Worm (Caenorhabditis elegans) whole organism, late embryonic: ENCODE results near the gene fbxa-218.

ENCODE experiments used
- C08G9.2 ChIP-seq: sonication (generic microtip); optimal IDR thresholded peaks from 2 replicates; lab custom pipeline; 2016; ENCODE audit warnings: mild to moderate bottlenecking, missing genetic modification characterization, moderate library complexity, missing compliant biosample characterization
- C38D4.7 ChIP-seq: fragments of 200-800 bp; sonication (Bioruptor generic); optimal IDR thresholded peaks from 2 replicates; lab custom pipeline; 2018; ENCODE audit warnings: mild to moderate bottlenecking, missing genetic modification characterization, moderate library complexity, missing compliant biosample characterization
- F13H6.1 ChIP-seq: sonication (generic microtip); optimal IDR thresholded peaks from 2 replicates; lab custom pipeline; 2016; ENCODE audit warnings: missing genetic modification characterization, missing compliant biosample characterization
- K02D7.2 ChIP-seq: sonication (generic microtip); optimal IDR thresholded peaks from 2 replicates; lab custom pipeline; 2017; ENCODE audit warnings: mild to moderate bottlenecking, missing genetic modification characterization, missing compliant biosample characterization
- Y22D7AL.16 ChIP-seq: sonication (generic microtip); optimal IDR thresholded peaks from 2 replicates; lab custom pipeline; 2016; ENCODE audit warnings: missing genetic modification characterization, missing compliant biosample characterization
- ahr-1 ChIP-seq: sonication (generic microtip); optimal IDR thresholded peaks from 2 replicates; lab custom pipeline; 2016; ENCODE audit warnings: missing genetic modification characterization, missing compliant biosample characterization
- ama-1 ChIP-seq: fragments of 150-350 bp; optimal IDR thresholded peaks from 2 replicates; lab custom pipeline; 2014
- ceh-14 ChIP-seq: sonication (generic microtip); optimal IDR thresholded peaks from 2 replicates; lab custom pipeline; 2016; ENCODE audit warnings: missing genotype, missing genetic modification characterization, missing compliant biosample characterization
- ceh-19 ChIP-seq: fragments of 200-800 bp; sonication (Bioruptor generic); optimal IDR thresholded peaks from 2 replicates; lab custom pipeline; 2018; ENCODE audit warnings: mild to moderate bottlenecking, missing genetic modification characterization, missing compliant biosample characterization
- ceh-2 ChIP-seq: sonication (generic microtip); optimal IDR thresholded peaks from 2 replicates; lab custom pipeline; 2016; ENCODE audit warnings: missing genotype, missing genetic modification characterization, missing compliant biosample characterization
- ceh-22 ChIP-seq: sonication (generic microtip); optimal IDR thresholded peaks from 2 replicates; lab custom pipeline; 2017; ENCODE audit warnings: missing biosample characterization, missing genetic modification characterization
- ceh-24 ChIP-seq: sonication (generic microtip); optimal IDR thresholded peaks from 2 replicates; lab custom pipeline; 2016; ENCODE audit warnings: mild to moderate bottlenecking, missing genetic modification characterization, missing compliant biosample characterization
- ceh-30 ChIP-seq: fragments of 150-350 bp; optimal IDR thresholded peaks from 2 replicates; lab custom pipeline; 2014; ENCODE audit warnings: missing biosample characterization, missing genetic modification characterization
- ceh-31 ChIP-seq: sonication (generic microtip); optimal IDR thresholded peaks from 2 replicates; lab custom pipeline; 2016; ENCODE audit warnings: missing genetic modification characterization, missing compliant biosample characterization
- ceh-34 ChIP-seq: sonication (generic microtip); optimal IDR thresholded peaks from 2 replicates; lab custom pipeline; 2016; ENCODE audit warnings: mild to moderate bottlenecking, missing genetic modification characterization, missing compliant biosample characterization
- ceh-45 ChIP-seq: fragments of 200-800 bp; sonication (Bioruptor generic); IDR thresholded peaks from 2 replicates; pipeline ENCODE4 v1.3.6; 2022; ENCODE audit warnings: missing genetic modification reagents, missing genetic modification characterization, missing compliant biosample characterization
- ceh-48 ChIP-seq: sonication (generic microtip); optimal IDR thresholded peaks from 2 replicates; lab custom pipeline; 2016; ENCODE audit warnings: missing genetic modification characterization, inconsistent platforms, missing compliant biosample characterization
- ceh-6 ChIP-seq: fragments of 200-800 bp; sonication (Bioruptor generic); optimal IDR thresholded peaks from 2 replicates; lab custom pipeline; 2018; ENCODE audit warnings: mild to moderate bottlenecking, missing genetic modification characterization, missing compliant biosample characterization
- ceh-9 ChIP-seq: sonication (generic microtip); optimal IDR thresholded peaks from 2 replicates; lab custom pipeline; 2016; ENCODE audit warnings: mild to moderate bottlenecking, missing genetic modification characterization, inconsistent platforms, missing compliant biosample characterization
- che-1 ChIP-seq: sonication (generic microtip); optimal IDR thresholded peaks from 2 replicates; lab custom pipeline; 2016; ENCODE audit warnings: mild to moderate bottlenecking, missing genetic modification characterization, missing compliant biosample characterization
- dmd-4 ChIP-seq: sonication (generic microtip); optimal IDR thresholded peaks from 2 replicates; lab custom pipeline; 2016; ENCODE audit warnings: borderline replicate concordance, missing genetic modification characterization, missing compliant biosample characterization
- dve-1 ChIP-seq: sonication (generic microtip); optimal IDR thresholded peaks from 2 replicates; lab custom pipeline; 2017; ENCODE audit warnings: antibody characterized with exemption, mild to moderate bottlenecking, missing genetic modification characterization, missing compliant biosample characterization
- elt-4 ChIP-seq: sonication (generic microtip); optimal IDR thresholded peaks from 2 replicates; lab custom pipeline; 2016; ENCODE audit warnings: missing genetic modification characterization, missing compliant biosample characterization
- ets-4 ChIP-seq: sonication (generic microtip); optimal IDR thresholded peaks from 2 replicates; lab custom pipeline; 2016; ENCODE audit warnings: missing genetic modification characterization, missing compliant biosample characterization
- eyg-1 ChIP-seq: sonication (generic microtip); optimal IDR thresholded peaks from 2 replicates; lab custom pipeline; 2016; ENCODE audit warnings: missing genotype, missing genetic modification characterization, missing compliant biosample characterization
- fax-1 ChIP-seq: sonication (generic microtip); optimal IDR thresholded peaks from 2 replicates; lab custom pipeline; 2016; ENCODE audit warnings: missing genotype, missing genetic modification characterization, missing compliant biosample characterization
- fkh-10 ChIP-seq: fragments of 150-350 bp; optimal IDR thresholded peaks from 2 replicates; lab custom pipeline; 2014; ENCODE audit warnings: missing biosample characterization, missing genetic modification reagents, missing genetic modification characterization
- fkh-6 ChIP-seq: sonication (generic microtip); optimal IDR thresholded peaks from 2 replicates; lab custom pipeline; 2016; ENCODE audit warnings: missing genetic modification characterization, missing compliant biosample characterization
- gmeb-2 ChIP-seq: sonication (generic microtip); optimal IDR thresholded peaks from 2 replicates; lab custom pipeline; 2016; ENCODE audit warnings: missing genetic modification characterization, inconsistent platforms, missing compliant biosample characterization
- hlh-13 ChIP-seq: fragments of 200-800 bp; sonication (Bioruptor generic); optimal IDR thresholded peaks from 2 replicates; lab custom pipeline; 2018; ENCODE audit warnings: mild to moderate bottlenecking, missing genetic modification characterization, missing compliant biosample characterization
- hlh-30 ChIP-seq: sonication (generic microtip); optimal IDR thresholded peaks from 2 replicates; lab custom pipeline; 2017; ENCODE audit warnings: antibody characterized with exemption, missing genetic modification characterization, missing compliant biosample characterization; ENCODE audit not compliant: insufficient read depth
- lim-6 ChIP-seq: sonication (generic microtip); optimal IDR thresholded peaks from 2 replicates; lab custom pipeline; 2016; ENCODE audit warnings: missing genetic modification characterization, missing compliant biosample characterization
- lin-11 ChIP-seq: fragments of 200-800 bp; sonication (Bioruptor generic); optimal IDR thresholded peaks from 2 replicates; lab custom pipeline; 2018; ENCODE audit warnings: mild to moderate bottlenecking, missing genetic modification characterization, missing compliant biosample characterization
- mec-3 ChIP-seq: sonication (generic microtip); optimal IDR thresholded peaks from 2 replicates; lab custom pipeline; 2016; ENCODE audit warnings: borderline replicate concordance, missing genetic modification characterization, missing compliant biosample characterization
- odd-2 ChIP-seq: sonication (generic microtip); optimal IDR thresholded peaks from 2 replicates; lab custom pipeline; 2017; ENCODE audit warnings: antibody characterized with exemption, mild to moderate bottlenecking, missing genetic modification characterization, missing compliant biosample characterization
- pag-3 ChIP-seq: sonication (generic microtip); optimal IDR thresholded peaks from 2 replicates; lab custom pipeline; 2016; ENCODE audit warnings: missing compliant biosample characterization, missing genetic modification characterization, borderline replicate concordance
- pat-9 ChIP-seq: fragments of 200-800 bp; sonication (Bioruptor generic); optimal IDR thresholded peaks from 2 replicates; lab custom pipeline; 2018; ENCODE audit warnings: mild to moderate bottlenecking, missing genetic modification characterization, moderate library complexity, missing compliant biosample characterization
- pax-1 ChIP-seq: fragments of 150-350 bp; optimal IDR thresholded peaks from 2 replicates; lab custom pipeline; 2014; ENCODE audit warnings: missing biosample characterization, missing genetic modification characterization
- pha-2 ChIP-seq: sonication (generic microtip); optimal IDR thresholded peaks from 2 replicates; lab custom pipeline; 2017; ENCODE audit warnings: mild to moderate bottlenecking, missing genetic modification characterization, missing compliant biosample characterization
- pqm-1 ChIP-seq: sonication (generic microtip); optimal IDR thresholded peaks from 2 replicates; lab custom pipeline; 2016; ENCODE audit warnings: missing genetic modification characterization, missing compliant biosample characterization
- pros-1 ChIP-seq: fragments of 150-350 bp; optimal IDR thresholded peaks from 2 replicates; lab custom pipeline; 2014; ENCODE audit warnings: missing biosample characterization, missing genetic modification reagents, missing genetic modification characterization
- ref-2 ChIP-seq: sonication (generic microtip); optimal IDR thresholded peaks from 2 replicates; lab custom pipeline; 2016; ENCODE audit warnings: missing genetic modification characterization, missing compliant biosample characterization
- rnt-1 ChIP-seq: sonication (generic microtip); optimal IDR thresholded peaks from 2 replicates; lab custom pipeline; 2016; ENCODE audit warnings: missing genetic modification characterization, missing compliant biosample characterization
- sdc-2 ChIP-seq: sonication (generic microtip); optimal IDR thresholded peaks from 2 replicates; lab custom pipeline; 2016; ENCODE audit warnings: missing genotype, missing genetic modification characterization, missing compliant biosample characterization
- sox-4 ChIP-seq: sonication (generic microtip); optimal IDR thresholded peaks from 2 replicates; lab custom pipeline; 2017; ENCODE audit warnings: mild to moderate bottlenecking, missing genetic modification characterization, inconsistent platforms, missing compliant biosample characterization
- syd-9 ChIP-seq: sonication (generic microtip); optimal IDR thresholded peaks from 2 replicates; lab custom pipeline; 2016; ENCODE audit warnings: mild to moderate bottlenecking, missing genetic modification characterization, moderate library complexity, missing compliant biosample characterization
- tbx-7 ChIP-seq: sonication (generic microtip); optimal IDR thresholded peaks from 2 replicates; lab custom pipeline; 2016; ENCODE audit warnings: missing genotype, missing genetic modification characterization, missing compliant biosample characterization
- ttx-3 ChIP-seq: sonication (generic microtip); optimal IDR thresholded peaks from 2 replicates; lab custom pipeline; 2016; ENCODE audit warnings: missing genetic modification reagents, missing genetic modification characterization, missing compliant biosample characterization
- unc-3 ChIP-seq, 2 experiments: fragments of 200-800 bp in 1 of 2; sonication (Bioruptor generic) in 1 of 2; sonication (generic microtip) in 1 of 2; conservative IDR thresholded peaks in 1 of 2; optimal IDR thresholded peaks in 1 of 2; 2 replicates each; pipeline versions ENCODE4 v1.3.6 to Lab custom; 2016 to 2022; ENCODE audit warnings: missing compliant biosample characterization in 2 of 2, missing genetic modification characterization in 2 of 2, missing genetic modification reagents in 1 of 2
- unc-55 ChIP-seq: sonication (generic microtip); optimal IDR thresholded peaks from 2 replicates; lab custom pipeline; 2017; ENCODE audit warnings: missing biosample characterization, missing genetic modification reagents, missing genetic modification characterization
- unc-86 ChIP-seq: sonication (generic microtip); optimal IDR thresholded peaks from 2 replicates; lab custom pipeline; 2016; ENCODE audit warnings: missing genetic modification characterization, missing compliant biosample characterization
- zip-5 ChIP-seq: sonication (generic microtip); optimal IDR thresholded peaks from 2 replicates; lab custom pipeline; 2016; ENCODE audit warnings: missing genetic modification characterization, missing compliant biosample characterization
- ztf-16 ChIP-seq: sonication (generic microtip); optimal IDR thresholded peaks from 2 replicates; lab custom pipeline; 2017; ENCODE audit warnings: missing genetic modification characterization, missing compliant biosample characterization

The fbxa-218 gene

DNA sequence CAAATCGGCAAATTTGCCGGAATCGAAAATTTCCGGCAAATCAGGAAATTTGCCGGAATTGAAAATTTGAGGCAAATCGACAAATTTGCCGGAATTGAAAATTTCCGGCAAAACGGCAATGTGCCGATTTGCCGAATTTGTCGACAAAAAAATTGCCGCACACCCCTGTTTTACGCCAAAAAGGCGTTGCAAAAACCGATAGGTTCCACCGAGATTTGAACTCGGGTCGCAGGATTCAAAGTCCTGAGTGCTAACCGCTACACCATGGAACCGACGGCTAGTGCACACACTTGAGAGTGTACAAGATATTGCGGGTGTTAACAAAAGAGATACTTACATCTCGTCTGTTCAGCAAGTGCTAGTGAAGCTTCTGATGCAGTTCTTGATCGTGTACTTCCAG is 36.6 kb upstream of the fbxa-218 start:
- no peak for TF ChIP-seq lim-6 (tag; lab: Kevin White, UChicago)
- no peak for TF ChIP-seq odd-2 (tag; lab: Kevin White, UChicago)
- TF ChIP-seq mec-3 (tag; lab: Kevin White, UChicago), result no peak
- TF ChIP-seq ceh-9, result no peak
- TF ChIP-seq ztf-16 (tag; lab: Kevin White, UChicago), result peak; percentile 47
- TF ChIP-seq C38D4.7, result peak; percentile 67
- TF ChIP-seq pha-2, result no peak
- peak; percentile 61 for TF ChIP-seq pat-9
- TF ChIP-seq K02D7.2 (tag; lab: Kevin White, UChicago), result no peak
- TF ChIP-seq fkh-10, result no peak
- TF ChIP-seq ceh-34, result peak; percentile 12
- no peak for TF ChIP-seq elt-4 (tag; lab: Kevin White, UChicago)
- TF ChIP-seq ref-2, result peak; percentile 63
- no peak for TF ChIP-seq ceh-30 (tag; lab: Kevin White, UChicago)
- TF ChIP-seq sdc-2 (tag; lab: Kevin White, UChicago), result no peak
- no peak for TF ChIP-seq dmd-4 (tag; lab: Kevin White, UChicago)
- TF ChIP-seq ceh-2 (tag; lab: Kevin White, UChicago), result no peak
- TF ChIP-seq hlh-30 (tag; lab: Kevin White, UChicago), result no peak
- TF ChIP-seq ceh-45 (GFP tag; lab: Robert Waterston, UW), result 0 out of 2 replicates have a peak, but pooled peaks have one; percentile 42
- no peak for TF ChIP-seq ceh-14
- TF ChIP-seq eyg-1 (tag; lab: Kevin White, UChicago), result no peak
- TF ChIP-seq F13H6.1 (tag; lab: Kevin White, UChicago), result no peak
- no peak for TF ChIP-seq pax-1 (tag; lab: Kevin White, UChicago)
- TF ChIP-seq ets-4, result no peak
- no peak for TF ChIP-seq ceh-22 (tag; lab: Kevin White, UChicago)
- TF ChIP-seq unc-86, result peak; percentile 32
- peak; percentile 32 for TF ChIP-seq syd-9 (tag; lab: Kevin White, UChicago)
- TF ChIP-seq unc-3 (GFP tag; conservative IDR thresholded peaks at IDR 0.05; lab: Robert Waterston, UW), result peak; percentile 48; the same call in 1 of the 2 replicates
- TF ChIP-seq unc-3 (tag; optimal IDR thresholded peaks at IDR 0.05; lab: Kevin White, UChicago), result peak; percentile 20
- TF ChIP-seq ahr-1 (tag; lab: Kevin White, UChicago), result no peak
- TF ChIP-seq rnt-1 (tag; lab: Kevin White, UChicago), result peak; percentile 10
- peak; percentile 33 for TF ChIP-seq Y22D7AL.16 (tag; lab: Kevin White, UChicago)
- no peak for TF ChIP-seq pag-3 (tag; lab: Kevin White, UChicago)
- TF ChIP-seq sox-4 (tag; lab: Kevin White, UChicago), result peak; percentile 36
- peak; percentile 13 for TF ChIP-seq ceh-48 (tag; lab: Kevin White, UChicago)
- TF ChIP-seq lin-11 (tag; lab: Kevin White, UChicago), result peak; percentile 44
- no peak for TF ChIP-seq ceh-31 (tag; lab: Kevin White, UChicago)
- no peak for TF ChIP-seq fax-1 (tag; lab: Kevin White, UChicago)
- TF ChIP-seq ama-1 (lab: Kevin White, UChicago), result no peak
- TF ChIP-seq unc-55 (GFP tag; lab: Kevin White, UChicago), result no peak
- peak; percentile 4 for TF ChIP-seq zip-5 (tag; lab: Kevin White, UChicago)
- TF ChIP-seq gmeb-2, result peak; percentile 53
- peak; percentile 56 for TF ChIP-seq ceh-19 (GFP tag; lab: Kevin White, UChicago)
- TF ChIP-seq tbx-7 (tag; lab: Kevin White, UChicago), result no peak
- TF ChIP-seq pros-1 (tag; lab: Kevin White, UChicago), result no peak
- peak; percentile 1 for TF ChIP-seq hlh-13
- TF ChIP-seq dve-1, result no peak
- peak; percentile 32 for TF ChIP-seq ttx-3 (tag; lab: Kevin White, UChicago)
- TF ChIP-seq pqm-1 (tag; lab: Kevin White, UChicago), result no peak
- no peak for TF ChIP-seq ceh-24 (tag; lab: Kevin White, UChicago)
- TF ChIP-seq ceh-6, result peak; percentile 54
- TF ChIP-seq fkh-6 (tag; lab: Kevin White, UChicago), result peak; percentile 20
- TF ChIP-seq C08G9.2 (tag; lab: Kevin White, UChicago), result peak; percentile 58
- peak; percentile 68 for TF ChIP-seq che-1
